Fruit fly (Drosophila melanogaster): ENCODE data around the gene Noc1.

Noc1 gene

dm6 chr3L:11047877-11048276 is 26.7 kb upstream of the Noc1 start (continued):
- TF ChIP-seq foxo (GFP tag; optimal IDR thresholded peaks at IDR 0.05) (peak in 1 of 2 experiments; percentile 74), Abd-B (GFP tag; optimal IDR thresholded peaks at IDR 0.05) (no peak), usp (GFP tag; optimal IDR thresholded peaks at IDR 0.05) (no peak), ey (GFP tag; optimal IDR thresholded peaks at IDR 0.05) (peak; percentile 44), h (GFP tag; optimal IDR thresholded peaks at IDR 0.05) (peak; percentile 55), jim (GFP tag; optimal IDR thresholded peaks at IDR 0.05) (peak; percentile 3)

dm6 chr3L:11049414-11049813 is 25.2 kb upstream of the Noc1 start:
- TF ChIP-seq Rel (GFP tag; optimal IDR thresholded peaks at IDR 0.05) (no peak), Rel (tag; optimal IDR thresholded peaks at IDR 0.05) (no peak)

dm6 chr3L:11051271-11051670 is 23.3 kb upstream of the Noc1 start, which contains the start of gene CG43693:
Gene CG43693 (minus strand): TSS chr3L:11051371.
- TF ChIP-seq psq (GFP tag; optimal IDR thresholded peaks at IDR 0.05) (no peak), CG9705 (GFP tag; optimal IDR thresholded peaks at IDR 0.05) (no peak), Rel (GFP tag; optimal IDR thresholded peaks at IDR 0.05) (no peak), Rel (tag; optimal IDR thresholded peaks at IDR 0.05) (no peak), Jra (GFP tag; optimal IDR thresholded peaks at IDR 0.05) (no peak), CG32264 (GFP tag; optimal IDR thresholded peaks at IDR 0.05) (no peak), woc (GFP tag; optimal IDR thresholded peaks at IDR 0.05) (no peak), sv (GFP tag; optimal IDR thresholded peaks at IDR 0.05) (no peak), Sp1 (GFP tag; optimal IDR thresholded peaks at IDR 0.05) (no peak), fru (GFP tag; optimal IDR thresholded peaks at IDR 0.05) (no peak), dl (GFP tag; optimal IDR thresholded peaks at IDR 0.05; ENCODE audit: insufficient read depth in 1 of 2, partially characterized antibody in 2 of 2) (no peak), foxo (GFP tag; optimal IDR thresholded peaks at IDR 0.05) (no peak), usp (GFP tag; optimal IDR thresholded peaks at IDR 0.05) (no peak), N (GFP tag; optimal IDR thresholded peaks at IDR 0.05) (no peak), Dif (GFP tag; optimal IDR thresholded peaks at IDR 0.05; ENCODE audit: partially characterized antibody) (no peak), lola (GFP tag; optimal IDR thresholded peaks at IDR 0.05) (no peak)

- peak; percentile 4 for TF ChIP-seq fru (GFP tag; optimal IDR thresholded peaks at IDR 0.05)
- TF ChIP-seq Rel (GFP tag; optimal IDR thresholded peaks at IDR 0.05), result no peak
- no peak for TF ChIP-seq Rel (tag; optimal IDR thresholded peaks at IDR 0.05)
- TF ChIP-seq Hnf4 (GFP tag; optimal IDR thresholded peaks at IDR 0.05), result no peak
Observed at dm6 chr3L:11052760-11053259, 21.8 kb upstream of the Noc1 start.

dm6 chr3L:11053843-11054242 is 20.7 kb upstream of the Noc1 start, which contains the start of gene CG7888:
Gene CG7888 (plus strand): TSS chr3L:11054035.
- TF ChIP-seq ey (GFP tag; optimal IDR thresholded peaks at IDR 0.05), result no peak
- TF ChIP-seq sage (GFP tag; optimal IDR thresholded peaks at IDR 0.05), result no peak
- no peak for TF ChIP-seq dmrt93B (GFP tag; optimal IDR thresholded peaks at IDR 0.05)
- TF ChIP-seq Vsx2 (GFP tag; optimal IDR thresholded peaks at IDR 0.05; ENCODE audit: partially characterized antibody), result no peak
- TF ChIP-seq HLH106 (tag; optimal IDR thresholded peaks at IDR 0.05), result no peak
- no peak for TF ChIP-seq woc (GFP tag; optimal IDR thresholded peaks at IDR 0.05)
- no peak for TF ChIP-seq Dfd (GFP tag; optimal IDR thresholded peaks at IDR 0.05)
- TF ChIP-seq Myc (optimal IDR thresholded peaks at IDR 0.05), result no peak
- TF ChIP-seq CG32264 (GFP tag; optimal IDR thresholded peaks at IDR 0.05), result no peak
- no peak for TF ChIP-seq Sp1 (GFP tag; optimal IDR thresholded peaks at IDR 0.05)
- no peak for TF ChIP-seq Mio (GFP tag; optimal IDR thresholded peaks at IDR 0.05)
- no peak for TF ChIP-seq N (GFP tag; optimal IDR thresholded peaks at IDR 0.05)

- no peak for TF ChIP-seq usp (GFP tag; optimal IDR thresholded peaks at IDR 0.05)
- TF ChIP-seq Sp1 (GFP tag; optimal IDR thresholded peaks at IDR 0.05), result peak; percentile 77
- peak; percentile 66 for TF ChIP-seq ey (GFP tag; optimal IDR thresholded peaks at IDR 0.05)
- no peak for TF ChIP-seq lola (GFP tag; optimal IDR thresholded peaks at IDR 0.05)
- TF ChIP-seq Myc (optimal IDR thresholded peaks at IDR 0.05), result no peak
- peak; percentile 72 for TF ChIP-seq OdsH (GFP tag; optimal IDR thresholded peaks at IDR 0.05)
- no peak for TF ChIP-seq Hr78 (GFP tag; optimal IDR thresholded peaks at IDR 0.05)
- peak; percentile 78 for TF ChIP-seq rgr (GFP tag; optimal IDR thresholded peaks at IDR 0.05)
- TF ChIP-seq woc (GFP tag; optimal IDR thresholded peaks at IDR 0.05), result peak; percentile 80
- no peak for TF ChIP-seq Dif (GFP tag; optimal IDR thresholded peaks at IDR 0.05; ENCODE audit: partially characterized antibody)
- TF ChIP-seq Rel (GFP tag; optimal IDR thresholded peaks at IDR 0.05), result no peak
- TF ChIP-seq Rel (tag; optimal IDR thresholded peaks at IDR 0.05), result peak; percentile 23
- peak; percentile 18 for TF ChIP-seq CG32264 (GFP tag; optimal IDR thresholded peaks at IDR 0.05)
- peak; percentile 84 for TF ChIP-seq h (GFP tag; optimal IDR thresholded peaks at IDR 0.05)
- peak; percentile 59 for TF ChIP-seq Hnf4 (GFP tag; optimal IDR thresholded peaks at IDR 0.05)
- no peak for TF ChIP-seq tai (GFP tag; optimal IDR thresholded peaks at IDR 0.05)
- TF ChIP-seq HLH106 (tag; optimal IDR thresholded peaks at IDR 0.05), result peak; percentile 74
- TF ChIP-seq Mio (GFP tag; optimal IDR thresholded peaks at IDR 0.05), result no peak
- TF ChIP-seq brk (GFP tag; optimal IDR thresholded peaks at IDR 0.05), result no peak
- TF ChIP-seq Vsx2 (GFP tag; optimal IDR thresholded peaks at IDR 0.05; ENCODE audit: partially characterized antibody), result no peak
- TF ChIP-seq foxo (GFP tag; optimal IDR thresholded peaks at IDR 0.05), result peak in 1 of 2 experiments; percentile 82
- TF ChIP-seq jim (GFP tag; optimal IDR thresholded peaks at IDR 0.05), result no peak
- peak; percentile 37 for TF ChIP-seq Jra (GFP tag; optimal IDR thresholded peaks at IDR 0.05)
- TF ChIP-seq dl (GFP tag; optimal IDR thresholded peaks at IDR 0.05; ENCODE audit: insufficient read depth in 1 of 2, partially characterized antibody in 2 of 2), result no peak
- TF ChIP-seq fru (GFP tag; optimal IDR thresholded peaks at IDR 0.05), result peak; percentile 77
- peak; percentile 63 for TF ChIP-seq br (GFP tag; optimal IDR thresholded peaks at IDR 0.05)
- peak; percentile 31 for TF ChIP-seq sage (GFP tag; optimal IDR thresholded peaks at IDR 0.05)
- TF ChIP-seq CG9705 (GFP tag; optimal IDR thresholded peaks at IDR 0.05), result peak; percentile 29
- TF ChIP-seq psq (GFP tag; optimal IDR thresholded peaks at IDR 0.05), result peak; percentile 50
- peak; percentile 23 for TF ChIP-seq sv (GFP tag; optimal IDR thresholded peaks at IDR 0.05)
Observed at dm6 chr3L:11061200-11061599, 13.4 kb upstream of the Noc1 start, which contains the start of the genes CG6321 and Blos2. Gene CG6321 (minus strand): TSS chr3L:11061224. Gene Blos2 (plus strand): TSS chr3L:11061571.

All from whole organism, wandering third instar larva.